Worm (Caenorhabditis elegans): ENCODE results near the gene wrt-6.

ce11 chrX:3465785-3466184 lies 14.3 kb upstream of the wrt-6 start, which contains the start of the genes ZK377.15 and sax-3:
- TF ChIP-seq elt-3 (tag; optimal IDR thresholded peaks at IDR 0.05) (no peak), egl-27 (tag; optimal IDR thresholded peaks at IDR 0.05) (no peak), lin-13 (GFP tag; optimal IDR thresholded peaks at IDR 0.05) (no peak), nhr-11 (tag; optimal IDR thresholded peaks at IDR 0.05) (no peak), nhr-237 (tag; optimal IDR thresholded peaks at IDR 0.05) (no peak), mdl-1 (tag; optimal IDR thresholded peaks at IDR 0.05) (no peak), zag-1 (tag; optimal IDR thresholded peaks at IDR 0.05) (no peak), ztf-4 (tag; optimal IDR thresholded peaks at IDR 0.05) (no peak)

Data from whole organism, L2 larva.